Fruit fly (Drosophila melanogaster): ENCODE data around the gene RpL8.

dm6 chr3L:2582290-2582689 is 5.0 kb upstream of the RpL8 start:
- no peak for TF ChIP-seq CG7045 (GFP tag; optimal IDR thresholded peaks at IDR 0.05)
- no peak for TF ChIP-seq kay (GFP tag; ENCODE audit: borderline replicate concordance)
- no peak for TF ChIP-seq CG11617 (GFP tag; optimal IDR thresholded peaks at IDR 0.05)
- no peak for TF ChIP-seq CG14711 (tag; optimal IDR thresholded peaks at IDR 0.05)
- no peak for TF ChIP-seq cic (GFP tag; optimal IDR thresholded peaks at IDR 0.05)

Data from whole organism, adult.